Fruit fly (Drosophila melanogaster): ENCODE measurements around the gene mthl10.

mthl10 gene

DNA sequence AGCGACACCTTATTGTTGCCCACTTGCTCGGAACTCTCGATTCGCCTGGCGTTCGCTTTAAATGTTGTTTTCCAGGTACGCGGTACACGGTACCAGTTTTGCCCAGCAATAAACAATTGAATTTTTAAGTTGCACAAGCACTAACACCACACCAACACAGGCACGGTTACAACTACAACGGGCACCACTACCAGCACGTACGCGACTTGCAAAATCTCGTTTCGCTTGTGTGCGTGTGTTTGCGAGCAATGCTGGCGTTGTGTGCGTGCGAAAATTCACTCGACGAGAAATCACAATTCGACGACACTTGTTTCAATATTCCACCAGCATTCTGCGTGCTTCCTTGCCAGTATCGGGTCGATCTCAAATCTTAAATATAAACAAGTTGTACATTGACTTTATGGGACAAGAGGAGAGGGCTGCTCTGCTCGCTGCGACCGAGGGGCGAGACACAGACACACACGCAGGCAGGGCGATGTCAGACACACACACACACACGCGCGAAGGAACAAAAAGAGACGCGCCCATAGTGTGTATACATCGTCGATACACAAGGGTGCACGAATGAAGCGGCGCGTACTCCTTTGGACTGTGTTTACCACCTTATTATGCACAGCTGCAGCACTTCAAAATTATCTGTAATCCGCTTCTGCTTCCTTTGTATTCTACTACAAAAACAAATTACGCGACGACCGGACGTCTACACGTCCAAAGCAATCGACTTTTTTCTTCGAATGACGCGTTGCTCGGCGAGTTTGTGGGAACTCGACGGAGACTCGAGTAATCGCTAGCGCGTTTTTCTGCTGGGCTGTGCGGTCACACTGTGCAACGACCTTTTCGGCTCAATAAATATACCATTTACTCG, 23.3 kb downstream of the mthl10 start, which contains the start of gene fwd:
TSS of gene fwd (minus strand) at position 740 of the 865 bp plus-strand sequence.
- TF ChIP-seq woc (GFP tag; optimal IDR thresholded peaks at IDR 0.05) (no peak), N (GFP tag; optimal IDR thresholded peaks at IDR 0.05) (peak; percentile 90), ey (GFP tag; optimal IDR thresholded peaks at IDR 0.05) (no peak), pan (optimal IDR thresholded peaks at IDR 0.05) (no peak), fru (GFP tag; optimal IDR thresholded peaks at IDR 0.05) (peak; percentile 11), Sp1 (GFP tag; optimal IDR thresholded peaks at IDR 0.05) (peak; percentile 49), Hr78 (GFP tag; optimal IDR thresholded peaks at IDR 0.05) (no peak), HLH106 (tag; optimal IDR thresholded peaks at IDR 0.05) (peak; percentile 16), Vsx2 (GFP tag; optimal IDR thresholded peaks at IDR 0.05; ENCODE audit: partially characterized antibody) (no peak), Rel (GFP tag; optimal IDR thresholded peaks at IDR 0.05) (peak; percentile 31), Rel (tag; optimal IDR thresholded peaks at IDR 0.05) (peak; percentile 34), Hr83 (GFP tag; optimal IDR thresholded peaks at IDR 0.05; ENCODE audit: poor library complexity, severe bottlenecking) (peak; percentile 64), dsf (GFP tag; optimal IDR thresholded peaks at IDR 0.05; ENCODE audit: borderline replicate concordance) (no peak), CG32264 (GFP tag; optimal IDR thresholded peaks at IDR 0.05) (no peak), CG9705 (GFP tag; optimal IDR thresholded peaks at IDR 0.05) (no peak), sv (GFP tag; optimal IDR thresholded peaks at IDR 0.05) (no peak), dmrt93B (GFP tag; optimal IDR thresholded peaks at IDR 0.05) (no peak), foxo (GFP tag; optimal IDR thresholded peaks at IDR 0.05) (peak in 1 of 2 experiments; percentile 9), jim (GFP tag; optimal IDR thresholded peaks at IDR 0.05) (no peak), h (GFP tag; optimal IDR thresholded peaks at IDR 0.05) (peak; percentile 31), Myc (optimal IDR thresholded peaks at IDR 0.05) (peak; percentile 66), br (GFP tag; optimal IDR thresholded peaks at IDR 0.05) (no peak), rgr (GFP tag; optimal IDR thresholded peaks at IDR 0.05) (peak; percentile 22), lola (GFP tag; optimal IDR thresholded peaks at IDR 0.05) (no peak), sage (GFP tag; optimal IDR thresholded peaks at IDR 0.05) (no peak), Abd-B (GFP tag; optimal IDR thresholded peaks at IDR 0.05) (peak; percentile 78), Jra (GFP tag; optimal IDR thresholded peaks at IDR 0.05) (peak; percentile 30), Dif (GFP tag; optimal IDR thresholded peaks at IDR 0.05; ENCODE audit: partially characterized antibody) (no peak), Dfd (GFP tag; optimal IDR thresholded peaks at IDR 0.05) (no peak), Hnf4 (GFP tag; optimal IDR thresholded peaks at IDR 0.05) (peak; percentile 22), usp (GFP tag; optimal IDR thresholded peaks at IDR 0.05) (no peak), OdsH (GFP tag; optimal IDR thresholded peaks at IDR 0.05) (no peak)

DNA sequence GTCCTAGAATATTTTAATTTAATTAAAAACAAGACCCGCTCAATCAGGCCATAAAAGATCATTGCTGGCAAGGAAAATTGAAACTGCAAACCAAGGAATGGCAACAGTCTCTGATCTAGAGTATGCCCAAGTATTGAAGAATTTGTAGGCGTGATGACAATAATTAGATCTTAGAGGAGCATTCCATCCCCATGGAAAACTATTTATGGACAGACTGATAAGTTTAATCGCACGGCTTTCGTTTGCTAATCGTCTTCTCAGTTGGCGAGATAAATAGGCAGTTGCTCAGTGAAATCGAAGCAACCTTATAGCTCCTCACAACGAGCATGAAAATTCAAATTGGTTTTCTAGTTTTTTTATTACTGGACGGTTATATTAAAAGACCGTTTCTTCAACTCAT, 25.9 kb downstream of the mthl10 start, which contains the start of gene ddbt:
TSS of gene ddbt (plus strand) at position 301 of the 400 bp plus-strand sequence.
- no peak for TF ChIP-seq dmrt93B (GFP tag; optimal IDR thresholded peaks at IDR 0.05)
- no peak for TF ChIP-seq GATAd (GFP tag; optimal IDR thresholded peaks at IDR 0.05)
- no peak for TF ChIP-seq CG9705 (GFP tag; optimal IDR thresholded peaks at IDR 0.05)
- TF ChIP-seq Mio (GFP tag; optimal IDR thresholded peaks at IDR 0.05), result no peak
- TF ChIP-seq pan (optimal IDR thresholded peaks at IDR 0.05), result no peak

DNA sequence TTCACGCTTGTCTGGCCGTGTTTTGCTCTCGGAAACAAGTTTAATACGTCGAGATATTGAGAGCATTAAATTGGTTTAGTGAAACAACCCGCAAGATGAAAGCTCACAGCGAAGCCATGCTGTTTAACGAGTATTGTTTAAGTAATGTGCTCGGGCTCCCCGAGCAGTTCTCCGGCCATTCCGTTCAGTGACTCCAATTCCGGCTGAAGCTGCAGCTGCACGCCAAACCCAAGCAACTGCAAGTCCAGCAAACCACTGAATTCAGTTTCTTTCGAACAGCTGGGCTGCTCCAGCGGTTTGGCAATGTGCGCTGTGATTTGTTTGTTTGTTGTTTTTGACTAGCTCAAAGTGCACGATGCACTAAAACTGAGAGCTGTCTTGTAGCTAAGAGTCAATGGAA, 27.6 kb downstream of the mthl10 start:
- TF ChIP-seq Mio (GFP tag; optimal IDR thresholded peaks at IDR 0.05), result no peak
- TF ChIP-seq Jra (GFP tag; optimal IDR thresholded peaks at IDR 0.05), result no peak
- TF ChIP-seq Abd-B (GFP tag; optimal IDR thresholded peaks at IDR 0.05), result no peak
- no peak for TF ChIP-seq N (GFP tag; optimal IDR thresholded peaks at IDR 0.05)

dm6 chr3L:312323-312722, 30.4 kb downstream of the mthl10 start:
- no peak for TF ChIP-seq Hr78 (GFP tag; optimal IDR thresholded peaks at IDR 0.05)
- TF ChIP-seq Hr83 (GFP tag; optimal IDR thresholded peaks at IDR 0.05; ENCODE audit: poor library complexity, severe bottlenecking), result no peak
- TF ChIP-seq rgr (GFP tag; optimal IDR thresholded peaks at IDR 0.05), result no peak
- TF ChIP-seq woc (GFP tag; optimal IDR thresholded peaks at IDR 0.05), result no peak
- TF ChIP-seq dsf (GFP tag; optimal IDR thresholded peaks at IDR 0.05; ENCODE audit: borderline replicate concordance), result no peak
- TF ChIP-seq Myc (optimal IDR thresholded peaks at IDR 0.05), result no peak
- TF ChIP-seq CG32264 (GFP tag; optimal IDR thresholded peaks at IDR 0.05), result no peak
- no peak for TF ChIP-seq psq (GFP tag; optimal IDR thresholded peaks at IDR 0.05)
- no peak for TF ChIP-seq fru (GFP tag; optimal IDR thresholded peaks at IDR 0.05)
- TF ChIP-seq CrebA (GFP tag; optimal IDR thresholded peaks at IDR 0.05; ENCODE audit: borderline replicate concordance), result no peak
- TF ChIP-seq OdsH (GFP tag; optimal IDR thresholded peaks at IDR 0.05), result no peak
- TF ChIP-seq N (GFP tag; optimal IDR thresholded peaks at IDR 0.05), result no peak
- no peak for TF ChIP-seq dmrt93B (GFP tag; optimal IDR thresholded peaks at IDR 0.05)
- no peak for TF ChIP-seq usp (GFP tag; optimal IDR thresholded peaks at IDR 0.05)
- TF ChIP-seq Rel (GFP tag; optimal IDR thresholded peaks at IDR 0.05), result no peak
- TF ChIP-seq Rel (tag; optimal IDR thresholded peaks at IDR 0.05), result no peak
- TF ChIP-seq brk (GFP tag; optimal IDR thresholded peaks at IDR 0.05), result no peak
- no peak for TF ChIP-seq foxo (GFP tag; optimal IDR thresholded peaks at IDR 0.05)
- TF ChIP-seq ey (GFP tag; optimal IDR thresholded peaks at IDR 0.05), result no peak
- no peak for TF ChIP-seq dl (GFP tag; optimal IDR thresholded peaks at IDR 0.05; ENCODE audit: insufficient read depth in 1 of 2, partially characterized antibody in 2 of 2)

Measured in whole organism, wandering third instar larva.